Fruit fly (Drosophila melanogaster): Measurements from ENCODE around the gene CG4045.
A peak's percentile ranks its signal among the peaks of the same experiment; 100 is the strongest.

CG4045 gene

DNA sequence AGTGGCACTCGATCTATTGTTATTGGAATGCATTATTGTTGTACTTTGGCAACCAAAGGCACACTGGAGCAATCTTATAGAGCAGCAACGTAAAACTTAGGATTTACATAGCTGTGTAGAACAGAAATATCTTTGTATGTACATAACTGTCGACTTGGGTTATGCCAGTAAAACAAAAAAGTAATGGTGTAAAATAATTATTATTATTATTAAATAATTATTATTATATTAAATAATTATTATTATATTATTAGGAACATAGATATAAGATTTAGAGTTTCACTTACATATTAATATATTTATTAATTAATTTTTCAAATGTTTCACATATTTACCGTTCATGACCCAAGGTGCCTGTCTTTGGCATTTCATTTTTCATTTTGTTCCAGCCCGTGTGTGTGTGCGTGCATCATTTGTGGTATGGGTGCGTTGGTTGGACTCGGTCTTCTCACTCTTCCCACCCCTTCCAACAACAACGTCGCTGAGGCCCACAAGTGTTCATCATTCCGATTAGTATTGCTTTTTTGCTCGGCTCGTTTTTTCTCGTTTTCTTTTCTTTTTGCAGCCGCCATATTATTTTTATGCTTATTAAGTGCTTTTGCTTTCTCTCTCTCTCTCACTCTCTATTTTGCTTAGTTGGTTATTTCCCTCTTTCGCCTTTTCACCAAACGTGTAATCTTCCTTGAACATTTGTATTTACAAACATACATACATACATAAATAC, 48.4 kb upstream of the CG4045 start (continued):
- TF ChIP-seq ind (GFP tag; optimal IDR thresholded peaks at IDR 0.05) (peak; percentile 97), TFAM (GFP tag; optimal IDR thresholded peaks at IDR 0.05) (no peak), CG9215 (GFP tag; IDR thresholded peaks at IDR 0.05) (peak; percentile 92), CG10267 (tag; optimal IDR thresholded peaks at IDR 0.05) (peak; percentile 96), D (optimal IDR thresholded peaks at IDR 0.05) (no peak), D (GFP tag; optimal IDR thresholded peaks at IDR 0.05) (peak; percentile 99), ap (GFP tag; IDR thresholded peaks at IDR 0.05) (peak; percentile 84), CG8359 (GFP tag; optimal IDR thresholded peaks at IDR 0.05; ENCODE audit: borderline replicate concordance) (peak; percentile 93), CG14014 (GFP tag; IDR thresholded peaks at IDR 0.05) (peak; percentile 90), zfh2 (GFP tag; optimal IDR thresholded peaks at IDR 0.05) (peak; percentile 86), sens (GFP tag) (peak; percentile 94), CG17359 (tag; optimal IDR thresholded peaks at IDR 0.05) (peak; percentile 96), Six4 (GFP tag; optimal IDR thresholded peaks at IDR 0.05) (peak; percentile 96), Spps (tag; optimal IDR thresholded peaks at IDR 0.05) (peak; percentile 97), CG10543 (GFP tag; optimal IDR thresholded peaks at IDR 0.05) (peak; percentile 99), CG10366 (GFP tag; IDR thresholded peaks at IDR 0.05) (peak; percentile 88), CG13775 (GFP tag; optimal IDR thresholded peaks at IDR 0.05) (peak; percentile 99), HmgZ (tag; optimal IDR thresholded peaks at IDR 0.05) (peak; percentile 81), CG10959 (GFP tag; IDR thresholded peaks at IDR 0.05) (peak; percentile 90), CG7839 (tag; optimal IDR thresholded peaks at IDR 0.05) (peak; percentile 99), org-1 (GFP tag; optimal IDR thresholded peaks at IDR 0.05) (peak; percentile 91), Dp (GFP tag; optimal IDR thresholded peaks at IDR 0.05) (peak; percentile 4), fd102C (GFP tag; optimal IDR thresholded peaks at IDR 0.05) (peak; percentile 87), ara (GFP tag; IDR thresholded peaks at IDR 0.05) (peak; percentile 90), Chrac-16 (GFP tag; optimal IDR thresholded peaks at IDR 0.05) (peak; percentile 92), CG4820 (GFP tag; optimal IDR thresholded peaks at IDR 0.05) (peak; percentile 94), CkIIα-i1 (GFP tag; IDR thresholded peaks at IDR 0.05) (no peak), eve (GFP tag; optimal IDR thresholded peaks at IDR 0.05) (no peak), eyg (GFP tag; optimal IDR thresholded peaks at IDR 0.05) (peak; percentile 67), D19A (tag; optimal IDR thresholded peaks at IDR 0.05) (peak; percentile 97), ase (GFP tag; IDR thresholded peaks at IDR 0.05) (peak; percentile 91), jigr1 (GFP tag; IDR thresholded peaks at IDR 0.05) (peak; percentile 88; the same call in 2 of the 3 replicates), cato (GFP tag; optimal IDR thresholded peaks at IDR 0.05; ENCODE audit: borderline replicate concordance) (peak; percentile 81), CG9609 (GFP tag; optimal IDR thresholded peaks at IDR 0.05) (peak; percentile 88), ac (GFP tag; optimal IDR thresholded peaks at IDR 0.05) (peak; percentile 94), CG12942 (GFP tag; optimal IDR thresholded peaks at IDR 0.05) (peak; percentile 93), esg (GFP tag; conservative IDR thresholded peaks at IDR 0.05) (peak; percentile 91), Optix (GFP tag; IDR thresholded peaks at IDR 0.05) (peak; percentile 93), CG16815 (GFP tag; optimal IDR thresholded peaks at IDR 0.05) (peak; percentile 97), CG15073 (GFP tag; optimal IDR thresholded peaks at IDR 0.05) (peak; percentile 66), mld (GFP tag; IDR thresholded peaks at IDR 0.05; ENCODE audit: partially characterized antibody) (no peak), Hmr (GFP tag; optimal IDR thresholded peaks at IDR 0.05) (peak; percentile 98), CG3995 (GFP tag; optimal IDR thresholded peaks at IDR 0.05) (peak; percentile 48), Aef1 (GFP tag; IDR thresholded peaks at IDR 0.05) (peak; percentile 92), CG4360 (GFP tag; IDR thresholded peaks at IDR 0.05) (peak; percentile 77), CG3163 (GFP tag; optimal IDR thresholded peaks at IDR 0.05) (no peak), kni (GFP tag; optimal IDR thresholded peaks at IDR 0.05) (no peak), gem (tag; optimal IDR thresholded peaks at IDR 0.05) (peak; percentile 99), Nf-YC (tag; optimal IDR thresholded peaks at IDR 0.05) (peak; percentile 89), CG8388 (GFP tag; optimal IDR thresholded peaks at IDR 0.05) (peak; percentile 96)

All from whole organism, embryonic.